Worm (Caenorhabditis elegans) whole organism, early embryonic: ENCODE data around the gene T05C12.1.

Experiments
- ceh-13 ChIP-seq: fragments of 200-800 bp; sonication (Bioruptor generic); optimal IDR thresholded peaks from 2 replicates; lab custom pipeline; 2018; ENCODE audit warnings: mild to moderate bottlenecking, missing genetic modification characterization, missing compliant biosample characterization
- tra-4 ChIP-seq: sonication (generic microtip); optimal IDR thresholded peaks from 2 replicates; lab custom pipeline; 2017; ENCODE audit warnings: missing genetic modification characterization, missing compliant biosample characterization

ce11 chrII:8177095-8177494, 3.6 kb downstream of the T05C12.1 start, which contains the start of gene acr-14:
- TF ChIP-seq ceh-13 (GFP tag; lab: Kevin White, UChicago): no peak
- TF ChIP-seq tra-4 (tag; lab: Kevin White, UChicago): no peak
